Fruit fly (Drosophila melanogaster) whole organism, pupa: ENCODE results near the gene CDase.

Source experiments
- CG10348 ChIP-seq: fragments of 200-800 bp; sonication (Bioruptor generic); IDR thresholded peaks from 2 replicates; pipeline ENCODE4 v1.3.6; 2022; ENCODE audit warnings: missing biosample characterization, missing genetic modification characterization
- CG12605 ChIP-seq: fragments of 200-800 bp; sonication (Bioruptor generic); IDR thresholded peaks from 2 replicates; pipeline ENCODE4 v1.3.6; 2022; ENCODE audit warnings: missing biosample characterization, missing genetic modification characterization
- CG14655 ChIP-seq: fragments of 200-800 bp; sonication (Bioruptor generic); optimal IDR thresholded peaks from 3 replicates; lab custom pipeline; 2017; ENCODE audit warnings: mild to moderate bottlenecking, missing biosample characterization, missing genetic modification reagents, missing genetic modification characterization
- CG17806 ChIP-seq: fragments of 200-800 bp; sonication (Bioruptor generic); optimal IDR thresholded peaks from 2 replicates; lab custom pipeline; 2018; ENCODE audit warnings: missing biosample characterization, mild to moderate bottlenecking, missing genetic modification characterization, moderate library complexity
- CG4496 ChIP-seq: fragments of 200-800 bp; sonication (Bioruptor generic); IDR thresholded peaks from 3 replicates; pipeline ENCODE4 v1.3.6; 2022; ENCODE audit warnings: missing biosample characterization, missing genetic modification characterization
- CG8301 ChIP-seq: fragments of 200-800 bp; sonication (Bioruptor generic); optimal IDR thresholded peaks from 2 replicates; lab custom pipeline; 2018; ENCODE audit warnings: missing biosample characterization, mild to moderate bottlenecking, missing genetic modification characterization
- EcR ChIP-seq: fragments of 200-800 bp; sonication (Bioruptor generic); optimal IDR thresholded peaks from 3 replicates; lab custom pipeline; 2019; ENCODE audit warnings: missing biosample characterization, missing genetic modification characterization, mild to moderate bottlenecking, moderate library complexity, missing genetic modification reagents
- Ets98B ChIP-seq: fragments of 200-800 bp; sonication (Bioruptor generic); IDR thresholded peaks from 2 replicates; pipeline ENCODE4 v1.3.6; 2022; ENCODE audit warnings: missing biosample characterization, missing genetic modification characterization
- Snoo ChIP-seq: fragments of 200-800 bp; sonication (Bioruptor generic); optimal IDR thresholded peaks from 3 replicates; lab custom pipeline; 2017; ENCODE audit warnings: missing biosample characterization, mild to moderate bottlenecking, missing genetic modification characterization, inconsistent platforms
- fd96Ca ChIP-seq: fragments of 200-800 bp; sonication (Bioruptor generic); IDR thresholded peaks from 3 replicates; pipeline ENCODE4 v1.3.6; 2022; ENCODE audit warnings: missing biosample characterization, missing genetic modification characterization

- TF ChIP-seq CG17806 (tag; lab: Kevin White, UChicago) = no peak
- TF ChIP-seq EcR (GFP tag; lab: Kevin White, UChicago) = no peak
- TF ChIP-seq Ets98B (GFP tag; lab: Robert Waterston, UW) = no peak
- TF ChIP-seq Snoo (tag; lab: Kevin White, UChicago) = no peak
- no peak for TF ChIP-seq CG8301 (tag; lab: Kevin White, UChicago)
- no peak for TF ChIP-seq CG10348 (GFP tag; lab: Robert Waterston, UW)
- TF ChIP-seq CG4496 = no peak
- no peak for TF ChIP-seq CG14655 (GFP tag; lab: Kevin White, UChicago)
- TF ChIP-seq CG12605 (GFP tag; lab: Robert Waterston, UW) = no peak
- no peak for TF ChIP-seq fd96Ca (GFP tag; lab: Robert Waterston, UW)
Measured at dm6 chr3R:30422871-30423270, 36.5 kb upstream of the CDase start, which contains the start of the genes CG2217 and CG42740.
